Worm (Caenorhabditis elegans) whole organism, early embryonic: ENCODE results near the gene C52E2.2.
"Not testable (repeated sequence)": the region's sequence is repeated elsewhere in the genome, so short reads cannot be mapped to it uniquely, and the experiment has no call there.

ENCODE experiments used
- B0310.2 ChIP-seq: sonication (generic microtip); optimal IDR thresholded peaks from 2 replicates; lab custom pipeline; 2016; ENCODE audit warnings: mild to moderate bottlenecking, missing genetic modification characterization, missing compliant biosample characterization
- ama-1 ChIP-seq: fragments of 150-350 bp; optimal IDR thresholded peaks from 2 replicates; lab custom pipeline; 2014
- ceh-13 ChIP-seq: fragments of 200-800 bp; sonication (Bioruptor generic); optimal IDR thresholded peaks from 2 replicates; lab custom pipeline; 2018; ENCODE audit warnings: mild to moderate bottlenecking, missing genetic modification characterization, missing compliant biosample characterization
- ceh-36 ChIP-seq: sonication (generic microtip); optimal IDR thresholded peaks from 2 replicates; lab custom pipeline; 2016; ENCODE audit warnings: missing genetic modification characterization, inconsistent platforms, missing compliant biosample characterization
- flt-1 ChIP-seq: fragments of 200-800 bp; sonication (Bioruptor generic); IDR thresholded peaks from 2 replicates; pipeline ENCODE4 v1.3.6; 2022; ENCODE audit warnings: missing genetic modification characterization, missing compliant biosample characterization
- hmbx-1 ChIP-seq: sonication (generic microtip); optimal IDR thresholded peaks from 2 replicates; lab custom pipeline; 2016; ENCODE audit warnings: mild to moderate bottlenecking, missing genetic modification characterization, missing compliant biosample characterization
- hmg-4 ChIP-seq: fragments of 200-800 bp; sonication (Bioruptor generic); optimal IDR thresholded peaks from 2 replicates; lab custom pipeline; 2018; ENCODE audit warnings: mild to moderate bottlenecking, missing genetic modification characterization, missing compliant biosample characterization
- hnd-1 ChIP-seq: sonication (generic microtip); optimal IDR thresholded peaks from 2 replicates; lab custom pipeline; 2016; ENCODE audit warnings: missing genetic modification characterization, missing compliant biosample characterization
- pes-1 ChIP-seq: fragments of 200-800 bp; sonication (Bioruptor generic); IDR thresholded peaks from 2 replicates; pipeline ENCODE4 v1.3.6; 2022; ENCODE audit warnings: missing genetic modification reagents, missing genetic modification characterization, missing compliant biosample characterization
- scrt-1 ChIP-seq: fragments of 200-800 bp; sonication (Bioruptor generic); IDR thresholded peaks from 2 replicates; pipeline ENCODE4 v1.3.6; 2022; ENCODE audit warnings: missing genetic modification characterization, missing compliant biosample characterization
- sea-1 ChIP-seq: fragments of 200-800 bp; sonication (Bioruptor generic); conservative IDR thresholded peaks from 2 replicates; pipeline ENCODE4 v1.3.6; 2022; ENCODE audit warnings: missing genetic modification characterization, missing compliant biosample characterization
- tbx-11 ChIP-seq: fragments of 200-800 bp; sonication (Bioruptor generic); IDR thresholded peaks from 2 replicates; pipeline ENCODE4 v1.3.6; 2022; ENCODE audit warnings: missing genetic modification characterization, missing compliant biosample characterization
- tbx-37 ChIP-seq: fragments of 200-800 bp; sonication (Bioruptor generic); conservative IDR thresholded peaks from 2 replicates; pipeline ENCODE4 v1.3.6; 2022; ENCODE audit warnings: missing genetic modification reagents, missing genetic modification characterization, missing compliant biosample characterization
- tra-4 ChIP-seq: sonication (generic microtip); optimal IDR thresholded peaks from 2 replicates; lab custom pipeline; 2017; ENCODE audit warnings: missing genetic modification characterization, missing compliant biosample characterization

DNA sequence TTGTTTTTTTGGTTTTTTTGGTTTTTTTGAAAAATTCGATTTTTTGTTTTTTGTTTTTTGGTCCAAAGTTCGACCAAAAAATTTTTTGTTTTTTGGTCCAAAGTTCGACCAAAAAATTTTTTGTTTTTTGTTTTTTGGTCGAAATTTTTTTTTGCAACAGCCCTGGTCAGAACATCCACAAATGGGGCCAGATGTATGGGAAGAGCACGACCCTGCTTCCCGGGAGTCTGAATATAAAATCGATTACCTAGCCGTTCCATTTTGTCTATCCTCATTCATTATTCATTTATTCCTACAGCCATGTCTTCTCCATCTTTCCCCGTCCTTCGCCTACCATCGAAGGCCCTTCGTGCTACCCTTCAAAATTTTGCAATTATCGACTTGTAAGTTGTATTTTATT lies 1.5 kb downstream of the C52E2.2 start, which contains the start of gene fbxb-95:
- not testable (repeated sequence) for TF ChIP-seq tbx-37 (GFP tag; lab: Robert Waterston, UW); ama-1; ceh-36; flt-1 (GFP tag; lab: Robert Waterston, UW); tbx-11 (GFP tag; lab: Robert Waterston, UW); B0310.2 (tag; lab: Kevin White, UChicago); sea-1 (GFP tag; lab: Robert Waterston, UW); ceh-13 (GFP tag; lab: Kevin White, UChicago); hmg-4 (GFP tag; lab: Kevin White, UChicago); tra-4 (tag; lab: Kevin White, UChicago); pes-1 (GFP tag; lab: Robert Waterston, UW); hmbx-1; scrt-1 (GFP tag; lab: Robert Waterston, UW); hnd-1 (tag; lab: Kevin White, UChicago)
